Worm (Caenorhabditis elegans) whole organism, L3 larva: Measurements from ENCODE around the gene ttr-43.

Experiments used
- R02D3.7 ChIP-seq: fragments of 150-350 bp; optimal IDR thresholded peaks from 2 replicates; lab custom pipeline; 2014; ENCODE audit warnings: missing biosample characterization, missing genetic modification characterization
- ama-1 ChIP-seq: fragments of 150-350 bp; optimal IDR thresholded peaks from 2 replicates; lab custom pipeline; 2018
- eor-1 ChIP-seq, 2 experiments: fragments of 150-350 bp; optimal IDR thresholded peaks; 2 replicates each; lab custom pipeline; 2014 to 2018; ENCODE audit warnings: missing biosample characterization in 2 of 2, missing genetic modification characterization in 2 of 2
- fkh-10 ChIP-seq: sonication (generic microtip); optimal IDR thresholded peaks from 2 replicates; lab custom pipeline; 2017; ENCODE audit warnings: missing biosample characterization, missing genetic modification reagents, missing genetic modification characterization
- mml-1 ChIP-seq: fragments of 150-350 bp; sonication (generic microtip); optimal IDR thresholded peaks from 3 replicates; lab custom pipeline; 2014; ENCODE audit warnings: missing biosample characterization, missing genetic modification characterization
- nhr-12 ChIP-seq: fragments of 150-350 bp; optimal IDR thresholded peaks from 2 replicates; lab custom pipeline; 2014; ENCODE audit warnings: missing biosample characterization, missing genetic modification characterization
- pqm-1 ChIP-seq: fragments of 150-350 bp; optimal IDR thresholded peaks from 2 replicates; lab custom pipeline; 2017; ENCODE audit warnings: missing biosample characterization, missing genetic modification characterization, inconsistent platforms
- sea-2 ChIP-seq: fragments of 150-350 bp; sonication (generic microtip); optimal IDR thresholded peaks from 4 replicates; lab custom pipeline; 2014; ENCODE audit warnings: missing biosample characterization, missing genetic modification reagents, missing genetic modification characterization
- tbx-2 ChIP-seq: sonication (generic microtip); optimal IDR thresholded peaks from 2 replicates; lab custom pipeline; 2016; ENCODE audit warnings: mild to moderate bottlenecking, missing genetic modification characterization, missing compliant biosample characterization
- unc-62 ChIP-seq: fragments of 150-350 bp; sonication (generic microtip); optimal IDR thresholded peaks from 4 replicates; lab custom pipeline; 2014; ENCODE audit warnings: missing biosample characterization, missing genetic modification reagents, missing genetic modification characterization

ce11 chrV:12555872-12556271 is 34.6 kb downstream of the ttr-43 start:
- TF ChIP-seq pqm-1 (tag; lab: Kevin White, UChicago), result no peak
- no peak for TF ChIP-seq unc-62
- TF ChIP-seq mml-1 (tag; lab: Kevin White, UChicago), result no peak
- no peak for TF ChIP-seq eor-1 (tag; optimal IDR thresholded peaks at IDR 0.05; lab: Kevin White, UChicago)
- TF ChIP-seq ama-1 (lab: Kevin White, UChicago), result no peak
- no peak for TF ChIP-seq sea-2 (GFP tag; lab: Kevin White, UChicago)
- TF ChIP-seq tbx-2 (tag; lab: Kevin White, UChicago), result no peak
- no peak for TF ChIP-seq fkh-10 (GFP tag; lab: Kevin White, UChicago)
- TF ChIP-seq R02D3.7 (tag; lab: Kevin White, UChicago), result no peak
- no peak for TF ChIP-seq nhr-12 (tag; lab: Kevin White, UChicago)
